Fruit fly (Drosophila melanogaster) whole organism, embryonic: Measurements from ENCODE around the gene CG15625.

Experiments
- CG10209 ChIP-seq: fragments of 200-800 bp; sonication (Bioruptor generic); optimal IDR thresholded peaks from 3 replicates; lab custom pipeline; 2017; ENCODE audit warnings: missing biosample characterization, mild to moderate bottlenecking, missing genetic modification characterization, missing genetic modification reagents
- CG10543 ChIP-seq: fragments of 200-800 bp; sonication (Bioruptor generic); optimal IDR thresholded peaks from 3 replicates; lab custom pipeline; 2017; ENCODE audit warnings: missing biosample characterization, mild to moderate bottlenecking, missing genetic modification characterization, moderate library complexity
- CG12299 ChIP-seq: fragments of 200-800 bp; sonication (Bioruptor generic); optimal IDR thresholded peaks from 2 replicates; lab custom pipeline; 2018; ENCODE audit warnings: missing biosample characterization, mild to moderate bottlenecking, missing genetic modification characterization
- CG13123 ChIP-seq: fragments of 200-800 bp; sonication (Bioruptor generic); optimal IDR thresholded peaks from 2 replicates; lab custom pipeline; 2016; ENCODE audit warnings: missing biosample characterization, missing genetic modification characterization
- CG15696 ChIP-seq: fragments of 200-800 bp; sonication (Bioruptor generic); optimal IDR thresholded peaks from 2 replicates; lab custom pipeline; 2019; ENCODE audit warnings: missing biosample characterization, mild to moderate bottlenecking, missing genetic modification characterization, moderate library complexity
- CG1602 ChIP-seq: fragments of 200-800 bp; sonication (Bioruptor generic); optimal IDR thresholded peaks from 3 replicates; lab custom pipeline; 2016; ENCODE audit warnings: missing biosample characterization, missing genetic modification characterization
- CG17186 ChIP-seq: fragments of 200-800 bp; sonication (Bioruptor generic); optimal IDR thresholded peaks from 3 replicates; lab custom pipeline; 2017; ENCODE audit warnings: missing biosample characterization, missing genetic modification reagents, missing genetic modification characterization
- CG17912 ChIP-seq: fragments of 200-800 bp; sonication (Bioruptor generic); optimal IDR thresholded peaks from 2 replicates; lab custom pipeline; 2018; ENCODE audit warnings: missing biosample characterization, mild to moderate bottlenecking, missing genetic modification characterization
- CG18011 ChIP-seq: fragments of 200-800 bp; sonication (Bioruptor generic); optimal IDR thresholded peaks from 2 replicates; lab custom pipeline; 2017; ENCODE audit warnings: missing biosample characterization, missing genetic modification characterization, mild to moderate bottlenecking, moderate library complexity, missing genotype
- CG18262 ChIP-seq: fragments of 200-800 bp; optimal IDR thresholded peaks from 3 replicates; lab custom pipeline; 2019; ENCODE audit warnings: missing biosample characterization, mild to moderate bottlenecking, missing genetic modification characterization, moderate library complexity
- CG2116 ChIP-seq: fragments of 200-800 bp; sonication (Bioruptor generic); optimal IDR thresholded peaks from 3 replicates; lab custom pipeline; 2018; ENCODE audit warnings: missing biosample characterization, mild to moderate bottlenecking, missing genetic modification characterization
- CG4617 ChIP-seq: fragments of 200-800 bp; sonication (Bioruptor generic); optimal IDR thresholded peaks from 3 replicates; lab custom pipeline; 2016; ENCODE audit warnings: missing biosample characterization, missing genetic modification characterization, borderline replicate concordance
- CG4730 ChIP-seq: fragments of 200-800 bp; sonication (Bioruptor generic); IDR thresholded peaks from 2 replicates; pipeline ENCODE4 v1.3.6; 2022; ENCODE audit warnings: missing biosample characterization, missing genetic modification characterization
- CG6813 ChIP-seq: fragments of 200-800 bp; sonication (Bioruptor generic); optimal IDR thresholded peaks from 2 replicates; lab custom pipeline; 2017; ENCODE audit warnings: missing biosample characterization, missing genetic modification characterization, mild to moderate bottlenecking, moderate library complexity, missing genetic modification reagents
- CG7357 ChIP-seq: fragments of 200-800 bp; sonication (Bioruptor generic); IDR thresholded peaks from 3 replicates; pipeline ENCODE4 v1.3.6; 2022; ENCODE audit warnings: missing biosample characterization, missing genetic modification characterization
- CG7372 ChIP-seq: fragments of 200-800 bp; sonication (Bioruptor generic); IDR thresholded peaks from 2 replicates; pipeline ENCODE4 v1.3.6; 2022; ENCODE audit warnings: missing biosample characterization, missing genetic modification characterization
- CG7928 ChIP-seq: fragments of 200-800 bp; sonication (Bioruptor generic); optimal IDR thresholded peaks from 2 replicates; lab custom pipeline; 2017; ENCODE audit warnings: missing biosample characterization, mild to moderate bottlenecking, missing genetic modification characterization
- CG8359 ChIP-seq: fragments of 200-800 bp; sonication (Bioruptor generic); optimal IDR thresholded peaks from 2 replicates; lab custom pipeline; 2017; ENCODE audit warnings: missing biosample characterization, mild to moderate bottlenecking, missing genetic modification characterization, borderline replicate concordance
- Dad ChIP-seq: fragments of 200-800 bp; sonication (Bioruptor generic); optimal IDR thresholded peaks from 3 replicates; lab custom pipeline; 2016; ENCODE audit warnings: missing biosample characterization, missing genetic modification characterization
- Doc2 ChIP-seq: fragments of 200-800 bp; sonication (Bioruptor generic); IDR thresholded peaks from 2 replicates; pipeline ENCODE4 v1.3.6; 2022; ENCODE audit warnings: missing biosample characterization, missing genetic modification characterization
- Doc3 ChIP-seq: fragments of 200-800 bp; sonication (Bioruptor generic); IDR thresholded peaks from 3 replicates; pipeline ENCODE4 v1.3.6; 2022; ENCODE audit warnings: missing biosample characterization, missing genetic modification characterization; ENCODE audit not compliant: partially characterized antibody
- Drgx ChIP-seq: fragments of 200-800 bp; sonication (Bioruptor generic); IDR thresholded peaks from 2 replicates; pipeline ENCODE4 v1.3.6; 2022; ENCODE audit warnings: missing biosample characterization, missing genetic modification characterization
- ERR ChIP-seq: fragments of 200-800 bp; sonication (Bioruptor generic); optimal IDR thresholded peaks from 2 replicates; lab custom pipeline; 2016; ENCODE audit warnings: missing biosample characterization, missing genetic modification characterization
- Ets65A ChIP-seq: fragments of 200-800 bp; sonication (Bioruptor generic); peaks from one replicate; lab custom pipeline; 2016; ENCODE audit warnings: missing biosample characterization, missing genetic modification characterization
- Fer3 ChIP-seq: fragments of 200-800 bp; sonication (Bioruptor generic); optimal IDR thresholded peaks from 2 replicates; lab custom pipeline; 2018; ENCODE audit warnings: missing biosample characterization, mild to moderate bottlenecking, missing genetic modification characterization, moderate library complexity
- HLH54F ChIP-seq: fragments of 200-800 bp; sonication (Bioruptor generic); optimal IDR thresholded peaks from 3 replicates; lab custom pipeline; 2016; ENCODE audit warnings: missing biosample characterization, missing genetic modification characterization
- HLHmδ ChIP-seq: fragments of 200-800 bp; sonication (Bioruptor generic); optimal IDR thresholded peaks from 2 replicates; lab custom pipeline; 2018; ENCODE audit warnings: missing biosample characterization, mild to moderate bottlenecking, missing genetic modification characterization, moderate library complexity
- Hr3 ChIP-seq: fragments of 200-800 bp; sonication (Bioruptor generic); optimal IDR thresholded peaks from 3 replicates; lab custom pipeline; 2016; ENCODE audit warnings: missing biosample characterization, missing genetic modification characterization
- Lhr ChIP-seq: fragments of 200-800 bp; sonication (Bioruptor generic); optimal IDR thresholded peaks from 3 replicates; lab custom pipeline; 2017; ENCODE audit warnings: mild to moderate bottlenecking, missing biosample characterization, missing genetic modification reagents, missing genetic modification characterization
- Meics ChIP-seq: fragments of 200-800 bp; sonication (Bioruptor generic); optimal IDR thresholded peaks from 2 replicates; lab custom pipeline; 2017; ENCODE audit warnings: missing biosample characterization, mild to moderate bottlenecking, missing genetic modification characterization
- Nf-YA ChIP-seq: fragments of 200-800 bp; sonication (Bioruptor generic); IDR thresholded peaks from 2 replicates; pipeline ENCODE4 v1.3.6; 2022; ENCODE audit warnings: missing biosample characterization, missing genetic modification characterization
- YL-1 ChIP-seq: fragments of 200-800 bp; sonication (Bioruptor generic); optimal IDR thresholded peaks from 3 replicates; lab custom pipeline; 2017; ENCODE audit warnings: missing biosample characterization, mild to moderate bottlenecking, missing genetic modification characterization
- ac ChIP-seq: fragments of 200-800 bp; sonication (Bioruptor generic); optimal IDR thresholded peaks from 3 replicates; lab custom pipeline; 2017; ENCODE audit warnings: missing biosample characterization, mild to moderate bottlenecking, missing genetic modification characterization
- amos ChIP-seq: fragments of 200-800 bp; sonication (Bioruptor generic); IDR thresholded peaks from 2 replicates; pipeline ENCODE4 v1.3.6; 2022; ENCODE audit warnings: missing biosample characterization, missing genetic modification characterization; ENCODE audit not compliant: partially characterized antibody
- bbx ChIP-seq: fragments of 200-800 bp; sonication (Bioruptor generic); IDR thresholded peaks from 2 replicates; pipeline ENCODE4 v1.3.6; 2022; ENCODE audit warnings: missing biosample characterization, missing genetic modification characterization; ENCODE audit not compliant: partially characterized antibody
- cato ChIP-seq: fragments of 200-800 bp; sonication (Bioruptor generic); optimal IDR thresholded peaks from 2 replicates; lab custom pipeline; 2016; ENCODE audit warnings: missing biosample characterization, missing genetic modification characterization, borderline replicate concordance
- dm ChIP-seq: fragments of 200-800 bp; sonication (Bioruptor generic); optimal IDR thresholded peaks from 3 replicates; lab custom pipeline; 2016; ENCODE audit warnings: missing biosample characterization, missing genetic modification characterization
- fd3F ChIP-seq: fragments of 200-800 bp; sonication (Bioruptor generic); optimal IDR thresholded peaks from 2 replicates; lab custom pipeline; 2018; ENCODE audit warnings: missing biosample characterization, mild to moderate bottlenecking, missing genetic modification characterization, moderate library complexity
- ftz-f1 ChIP-seq: fragments of 200-800 bp; sonication (Bioruptor generic); optimal IDR thresholded peaks from 2 replicates; lab custom pipeline; 2016; ENCODE audit warnings: missing biosample characterization, missing genetic modification characterization
- grau ChIP-seq: fragments of 200-800 bp; optimal IDR thresholded peaks from 3 replicates; lab custom pipeline; 2019; ENCODE audit warnings: missing biosample characterization, mild to moderate bottlenecking, missing genetic modification characterization, moderate library complexity
- gsb ChIP-seq: fragments of 200-800 bp; sonication (Bioruptor generic); IDR thresholded peaks from 2 replicates; pipeline ENCODE4 v1.3.6; 2022; ENCODE audit warnings: missing biosample characterization, missing genetic modification characterization
- kay ChIP-seq: fragments of 200-800 bp; sonication (Bioruptor generic); optimal IDR thresholded peaks from 2 replicates; lab custom pipeline; 2016; ENCODE audit warnings: missing biosample characterization, missing genetic modification characterization
- kni ChIP-seq: fragments of 200-800 bp; sonication (Bioruptor generic); optimal IDR thresholded peaks from 3 replicates; lab custom pipeline; 2017; ENCODE audit warnings: mild to moderate bottlenecking, missing biosample characterization, missing genetic modification reagents, missing genetic modification characterization
- lov ChIP-seq, 2 experiments: fragments of 200-800 bp in 1 of 2; fragments of >200 bp in 1 of 2; sonication (Bioruptor generic) in 1 of 2; IDR thresholded peaks in 1 of 2; optimal IDR thresholded peaks in 1 of 2; 2 replicates in 1 of 2; 3 replicates in 1 of 2; pipeline versions ENCODE4 v1.3.6 to Lab custom; 2017 to 2022; ENCODE audit warnings: missing biosample characterization in 1 of 2, missing genetic modification characterization in 1 of 2
- nerfin-2 ChIP-seq: fragments of 200-800 bp; sonication (Bioruptor generic); IDR thresholded peaks from 2 replicates; pipeline ENCODE4 v1.3.6; 2022; ENCODE audit warnings: missing biosample characterization, missing genetic modification characterization; ENCODE audit not compliant: partially characterized antibody
- phol ChIP-seq: fragments of 200-800 bp; sonication (Bioruptor generic); optimal IDR thresholded peaks from 3 replicates; lab custom pipeline; 2018; ENCODE audit warnings: missing biosample characterization, mild to moderate bottlenecking, missing genetic modification characterization, moderate library complexity
- pum ChIP-seq: fragments of 200-800 bp; sonication (Bioruptor generic); optimal IDR thresholded peaks from 2 replicates; lab custom pipeline; 2016; ENCODE audit warnings: missing biosample characterization, missing genetic modification characterization
- shn ChIP-seq: fragments of 200-800 bp; sonication (Bioruptor generic); optimal IDR thresholded peaks from 3 replicates; lab custom pipeline; 2016; ENCODE audit warnings: missing biosample characterization, missing genetic modification characterization
- tap ChIP-seq: fragments of 200-800 bp; optimal IDR thresholded peaks from 3 replicates; lab custom pipeline; 2019; ENCODE audit warnings: missing biosample characterization, mild to moderate bottlenecking, missing genetic modification characterization, moderate library complexity

The CG15625 gene

dm6 chr2L:4907986-4908385 is 18.2 kb downstream of the CG15625 start (continued):
- TF ChIP-seq CG7928 (GFP tag; lab: Kevin White, UChicago) (no peak), Fer3 (peak; percentile 74), CG10543 (no peak), CG4730 (GFP tag; lab: Robert Waterston, UW) (peak; percentile 57; the same call in 1 of the 2 replicates), fd3F (peak; percentile 40), kni (no peak), Lhr (GFP tag; lab: Kevin White, UChicago) (peak; percentile 11), bbx (GFP tag; lab: Robert Waterston, UW) (no peak), CG7357 (0 out of 3 replicates have a peak, but pooled peaks have one; percentile 47), Dad (peak; percentile 4), Ets65A (peak; percentile 65), gsb (GFP tag; lab: Robert Waterston, UW) (no peak), Hr3 (GFP tag; lab: Kevin White, UChicago) (peak; percentile 69), cato (GFP tag; lab: Kevin White, UChicago) (peak; percentile 35), CG2116 (GFP tag; lab: Kevin White, UChicago) (peak; percentile 35), dm (GFP tag; lab: Kevin White, UChicago) (no peak), shn (no peak), CG18262 (tag; lab: Kevin White, UChicago) (peak; percentile 77), amos (GFP tag; lab: Robert Waterston, UW) (no peak), CG7372 (peak; percentile 31; the same call in 1 of the 2 replicates), Drgx (peak; percentile 85), CG17912 (GFP tag; lab: Kevin White, UChicago) (peak; percentile 11), Doc3 (GFP tag; lab: Robert Waterston, UW) (no peak), tap (tag; lab: Kevin White, UChicago) (peak; percentile 80), CG1602 (peak; percentile 47), Doc2 (GFP tag; lab: Robert Waterston, UW) (no peak), CG13123 (GFP tag; lab: Kevin White, UChicago) (no peak), ac (GFP tag; lab: Kevin White, UChicago) (no peak), CG4617 (GFP tag; lab: Kevin White, UChicago) (peak; percentile 11), CG17186 (GFP tag; lab: Kevin White, UChicago) (no peak), ERR (no peak), phol (tag; lab: Kevin White, UChicago) (peak; percentile 82), CG6813 (peak; percentile 47), kay (no peak), CG12299 (tag; lab: Kevin White, UChicago) (peak; percentile 32), grau (peak; percentile 56), Nf-YA (GFP tag; lab: Robert Waterston, UW) (peak; percentile 60; the same call in 1 of the 2 replicates), ftz-f1 (GFP tag; lab: Kevin White, UChicago) (no peak), CG15696 (tag; lab: Kevin White, UChicago) (peak; percentile 8), pum (GFP tag; lab: Kevin White, UChicago) (peak; percentile 41), Meics (GFP tag; lab: Kevin White, UChicago) (peak; percentile 54), CG18011 (GFP tag; lab: Kevin White, UChicago) (peak; percentile 41), nerfin-2 (GFP tag; lab: Robert Waterston, UW) (no peak), HLHmδ (no peak), HLH54F (no peak), YL-1 (GFP tag; lab: Kevin White, UChicago) (no peak), lov (optimal IDR thresholded peaks at IDR 0.05; lab: Kevin White, UChicago) (no peak), lov (GFP tag; IDR thresholded peaks at IDR 0.05; lab: Robert Waterston, UW) (no peak), CG8359 (peak; percentile 20), CG10209 (GFP tag; lab: Kevin White, UChicago) (peak; percentile 73)
